Fruit fly (Drosophila melanogaster): Measurements from ENCODE around the gene CG18170.

Gene CG18170

dm6 chr3L:1576489-1577106 is 26.2 kb upstream of the CG18170 start, which contains the start of gene CG13917 (continued):
- TF ChIP-seq ewg (GFP tag; optimal IDR thresholded peaks at IDR 0.05), result no peak
- peak; percentile 12 for TF ChIP-seq CG8290 (GFP tag; optimal IDR thresholded peaks at IDR 0.05)
- TF ChIP-seq CG8290 (tag; optimal IDR thresholded peaks at IDR 0.05), result peak in 1 of 2 experiments; percentile 14
- no peak for TF ChIP-seq CG17912 (GFP tag; optimal IDR thresholded peaks at IDR 0.05)
- no peak for TF ChIP-seq CG30403 (GFP tag; optimal IDR thresholded peaks at IDR 0.05)
- TF ChIP-seq Fer1 (GFP tag; optimal IDR thresholded peaks at IDR 0.05), result peak; percentile 30
- TF ChIP-seq dmrt99B (tag; optimal IDR thresholded peaks at IDR 0.05), result no peak
- TF ChIP-seq CG3163 (GFP tag; optimal IDR thresholded peaks at IDR 0.05), result no peak
- TF ChIP-seq cato (GFP tag; optimal IDR thresholded peaks at IDR 0.05; ENCODE audit: borderline replicate concordance), result no peak
- TF ChIP-seq da (GFP tag; optimal IDR thresholded peaks at IDR 0.05), result no peak
- TF ChIP-seq Xrp1 (GFP tag; IDR thresholded peaks at IDR 0.05), result no peak
- peak; percentile 48 for TF ChIP-seq CG12659 (GFP tag; optimal IDR thresholded peaks at IDR 0.05)
- no peak for TF ChIP-seq Poxn (GFP tag; IDR thresholded peaks at IDR 0.05)
- TF ChIP-seq MTF-1 (GFP tag; optimal IDR thresholded peaks at IDR 0.05; ENCODE audit: borderline replicate concordance), result no peak
- no peak for TF ChIP-seq CG9215 (GFP tag; IDR thresholded peaks at IDR 0.05)
- TF ChIP-seq Oaz (GFP tag; IDR thresholded peaks at IDR 0.05), result no peak
- TF ChIP-seq hb (GFP tag; IDR thresholded peaks at IDR 0.05; ENCODE audit: partially characterized antibody), result no peak
- no peak for TF ChIP-seq CG18764 (GFP tag; optimal IDR thresholded peaks at IDR 0.05)
- TF ChIP-seq CG10366 (GFP tag; IDR thresholded peaks at IDR 0.05), result no peak
- no peak for TF ChIP-seq fd64A (GFP tag; optimal IDR thresholded peaks at IDR 0.05)
- no peak for TF ChIP-seq CG12236 (GFP tag; optimal IDR thresholded peaks at IDR 0.05)
- no peak for TF ChIP-seq Hr39 (optimal IDR thresholded peaks at IDR 0.05)
- no peak for TF ChIP-seq CG2678 (tag; optimal IDR thresholded peaks at IDR 0.05)
- no peak for TF ChIP-seq pan (optimal IDR thresholded peaks at IDR 0.05)
- no peak for TF ChIP-seq pan (GFP tag; optimal IDR thresholded peaks at IDR 0.05 in 1 of 2, IDR thresholded peaks at IDR 0.05 in 1 of 2)
- peak; percentile 40 for TF ChIP-seq Dek (tag; optimal IDR thresholded peaks at IDR 0.05)
- no peak for TF ChIP-seq Dbx (GFP tag; IDR thresholded peaks at IDR 0.05)
- no peak for TF ChIP-seq ap (GFP tag; IDR thresholded peaks at IDR 0.05)
- TF ChIP-seq CG2199 (GFP tag; IDR thresholded peaks at IDR 0.05), result no peak
- TF ChIP-seq CG16815 (GFP tag; optimal IDR thresholded peaks at IDR 0.05), result no peak
- TF ChIP-seq Tbp (GFP tag; optimal IDR thresholded peaks at IDR 0.05), result no peak
- TF ChIP-seq Dip3 (GFP tag; optimal IDR thresholded peaks at IDR 0.05), result no peak
- peak; percentile 22; the same call in 1 of the 2 replicates for TF ChIP-seq CG14441 (GFP tag; IDR thresholded peaks at IDR 0.05)
- no peak for TF ChIP-seq CG4282 (GFP tag; optimal IDR thresholded peaks at IDR 0.05)
- TF ChIP-seq Nf-YA (GFP tag; IDR thresholded peaks at IDR 0.05), result no peak
- TF ChIP-seq CG11247 (GFP tag; IDR thresholded peaks at IDR 0.05), result no peak
- no peak for TF ChIP-seq CG13624 (GFP tag; optimal IDR thresholded peaks at IDR 0.05)
- TF ChIP-seq row (GFP tag; IDR thresholded peaks at IDR 0.05), result peak; percentile 31; the same call in 1 of the 3 replicates
- no peak for TF ChIP-seq Blimp-1 (GFP tag; optimal IDR thresholded peaks at IDR 0.05)
- no peak for TF ChIP-seq CG3726 (GFP tag; IDR thresholded peaks at IDR 0.05)
- no peak for TF ChIP-seq her (GFP tag; optimal IDR thresholded peaks at IDR 0.05)
- peak; percentile 66 for TF ChIP-seq CG1603 (tag; optimal IDR thresholded peaks at IDR 0.05)
- no peak for TF ChIP-seq CG4707 (GFP tag; optimal IDR thresholded peaks at IDR 0.05)
- TF ChIP-seq pnt (GFP tag; optimal IDR thresholded peaks at IDR 0.05), result no peak
- no peak for TF ChIP-seq corto (GFP tag; optimal IDR thresholded peaks at IDR 0.05)
- TF ChIP-seq NfI (GFP tag; optimal IDR thresholded peaks at IDR 0.05), result no peak
- TF ChIP-seq salm (tag; optimal IDR thresholded peaks at IDR 0.05), result no peak
- peak; percentile 22 for TF ChIP-seq CG2712 (tag; optimal IDR thresholded peaks at IDR 0.05)
- no peak for TF ChIP-seq bsh (GFP tag; optimal IDR thresholded peaks at IDR 0.05)
- TF ChIP-seq Taf1 (GFP tag; IDR thresholded peaks at IDR 0.05), result no peak
- TF ChIP-seq CG7839 (tag; optimal IDR thresholded peaks at IDR 0.05), result no peak
- TF ChIP-seq gsb (GFP tag; IDR thresholded peaks at IDR 0.05), result no peak

Measured in whole organism, embryonic.